Worm (Caenorhabditis elegans) whole organism, L4 larva: ENCODE measurements around the gene srh-113.
A peak's percentile ranks its signal among the peaks of the same experiment; 100 is the strongest.

Source experiments
- F26F4.8 ChIP-seq: fragments of 200-800 bp; sonication (Bioruptor generic); conservative IDR thresholded peaks from 2 replicates; pipeline ENCODE4 v1.3.6; 2022; ENCODE audit warnings: missing genetic modification characterization, missing compliant biosample characterization
- F44E2.7 ChIP-seq: fragments of 200-800 bp; sonication (Bioruptor generic); IDR thresholded peaks from 2 replicates; pipeline ENCODE4 v2.1.2; 2022; ENCODE audit warnings: missing genetic modification characterization, missing compliant biosample characterization
- Y75B8A.6 ChIP-seq: fragments of 200-800 bp; sonication (Bioruptor generic); IDR thresholded peaks from 2 replicates; pipeline ENCODE4 v1.3.6; 2022; ENCODE audit warnings: missing genetic modification reagents, missing genetic modification characterization, missing compliant biosample characterization
- ceh-28 ChIP-seq: fragments of 150-350 bp; optimal IDR thresholded peaks from 2 replicates; lab custom pipeline; 2014; ENCODE audit warnings: missing biosample characterization, missing genetic modification reagents, missing genetic modification characterization
- ceh-62 ChIP-seq: sonication (generic microtip); optimal IDR thresholded peaks from 2 replicates; lab custom pipeline; 2017; ENCODE audit warnings: missing biosample characterization, missing genetic modification characterization
- cey-2 ChIP-seq: sonication (generic microtip); optimal IDR thresholded peaks from 3 replicates; lab custom pipeline; 2017; ENCODE audit warnings: missing genetic modification characterization, mild to moderate bottlenecking, missing compliant biosample characterization, antibody characterized with exemption, borderline replicate concordance; ENCODE audit not compliant: insufficient read depth
- daf-16 ChIP-seq, 3 experiments: sonication (generic microtip); optimal IDR thresholded peaks; 2 replicates each; lab custom pipeline; 2016 to 2017; ENCODE audit warnings: missing genetic modification characterization in 3 of 3, missing genetic modification reagents in 3 of 3, mild to moderate bottlenecking in 2 of 3, missing compliant biosample characterization in 2 of 3, missing biosample characterization in 1 of 3, moderate library complexity in 1 of 3
- daf-19 ChIP-seq: fragments of 200-800 bp; sonication (Bioruptor generic); conservative IDR thresholded peaks from 2 replicates; pipeline ENCODE4 v1.3.6; 2022; ENCODE audit warnings: missing genetic modification characterization, missing compliant biosample characterization
- dmd-6 ChIP-seq: fragments of 200-800 bp; sonication (Bioruptor generic); IDR thresholded peaks from 2 replicates; pipeline ENCODE4 v1.3.6; 2022; ENCODE audit warnings: missing genetic modification reagents, missing genetic modification characterization, missing compliant biosample characterization
- dpl-1 ChIP-seq: fragments of 150-350 bp; optimal IDR thresholded peaks from 2 replicates; lab custom pipeline; 2014; ENCODE audit warnings: missing biosample characterization, missing genetic modification reagents, missing genetic modification characterization
- duxl-1 ChIP-seq: sonication (generic microtip); optimal IDR thresholded peaks from 2 replicates; lab custom pipeline; 2016; ENCODE audit warnings: mild to moderate bottlenecking, missing genetic modification characterization, moderate library complexity, missing compliant biosample characterization; ENCODE audit not compliant: poor library complexity
- fkh-10 ChIP-seq: fragments of 150-350 bp; optimal IDR thresholded peaks from 2 replicates; lab custom pipeline; 2014; ENCODE audit warnings: missing biosample characterization, missing genetic modification reagents, missing genetic modification characterization
- hlh-30 ChIP-seq: sonication (generic microtip); optimal IDR thresholded peaks from 2 replicates; lab custom pipeline; 2017; ENCODE audit warnings: antibody characterized with exemption, mild to moderate bottlenecking, missing genetic modification characterization, missing compliant biosample characterization; ENCODE audit not compliant: insufficient read depth
- hmg-1.1 ChIP-seq: fragments of 200-800 bp; sonication (Bioruptor generic); IDR thresholded peaks from 2 replicates; pipeline ENCODE4 v1.3.6; 2022; ENCODE audit warnings: missing genetic modification reagents, missing genetic modification characterization, missing compliant biosample characterization
- lin-13 ChIP-seq: fragments of 150-350 bp; optimal IDR thresholded peaks from 2 replicates; lab custom pipeline; 2014; ENCODE audit warnings: missing biosample characterization, missing genetic modification reagents, missing genetic modification characterization
- lin-39 ChIP-seq: fragments of 150-350 bp; optimal IDR thresholded peaks from 2 replicates; lab custom pipeline; 2014; ENCODE audit warnings: missing biosample characterization, missing genetic modification reagents, missing genetic modification characterization
- lsy-2 ChIP-seq, 2 experiments: fragments of 150-350 bp in 1 of 2; sonication (generic microtip) in 1 of 2; optimal IDR thresholded peaks; 2 replicates each; lab custom pipeline; 2014 to 2017; ENCODE audit warnings: missing biosample characterization in 2 of 2, missing genetic modification characterization in 2 of 2
- mdl-1 ChIP-seq, 2 experiments: fragments of 150-350 bp in 1 of 2; sonication (generic microtip) in 1 of 2; optimal IDR thresholded peaks; 2 replicates each; lab custom pipeline; 2014 to 2017; ENCODE audit warnings: missing biosample characterization in 2 of 2, missing genetic modification characterization in 2 of 2
- mdt-29 ChIP-seq: fragments of 200-800 bp; sonication (Bioruptor generic); IDR thresholded peaks from 2 replicates; pipeline ENCODE4 v1.3.6; 2022; ENCODE audit warnings: missing genetic modification reagents, missing genetic modification characterization, missing compliant biosample characterization
- mep-1 ChIP-seq: fragments of 150-350 bp; sonication (generic microtip); optimal IDR thresholded peaks from 3 replicates; lab custom pipeline; 2014; ENCODE audit warnings: missing biosample characterization, missing genetic modification characterization
- mxl-2 ChIP-seq: fragments of 200-800 bp; sonication (Bioruptor generic); conservative IDR thresholded peaks from 2 replicates; pipeline ENCODE4 v1.3.6; 2022; ENCODE audit warnings: missing genetic modification reagents, missing genetic modification characterization, missing compliant biosample characterization
- nhr-111 ChIP-seq: fragments of 200-800 bp; sonication (Bioruptor generic); optimal IDR thresholded peaks from 2 replicates; lab custom pipeline; 2018; ENCODE audit warnings: mild to moderate bottlenecking, missing genetic modification characterization, missing compliant biosample characterization
- nhr-42 ChIP-seq: fragments of 200-800 bp; sonication (Bioruptor generic); IDR thresholded peaks from 2 replicates; pipeline ENCODE4 v1.3.6; 2022; ENCODE audit warnings: missing genetic modification characterization, missing compliant biosample characterization
- php-3 ChIP-seq: fragments of 200-800 bp; sonication (Bioruptor generic); IDR thresholded peaks from 2 replicates; pipeline ENCODE4 v1.3.6; 2022; ENCODE audit warnings: missing genetic modification reagents, missing genetic modification characterization, missing compliant biosample characterization
- pqm-1 ChIP-seq: sonication (generic microtip); optimal IDR thresholded peaks from 2 replicates; lab custom pipeline; 2017; ENCODE audit warnings: missing biosample characterization, missing genetic modification characterization
- sdz-12 ChIP-seq: fragments of 200-800 bp; sonication (Bioruptor generic); optimal IDR thresholded peaks from 2 replicates; lab custom pipeline; 2018; ENCODE audit warnings: mild to moderate bottlenecking, missing genetic modification characterization, missing compliant biosample characterization
- skn-1 ChIP-seq: fragments of 150-350 bp; optimal IDR thresholded peaks from 2 replicates; lab custom pipeline; 2014; ENCODE audit warnings: missing biosample characterization, missing genetic modification characterization
- spr-1 ChIP-seq: sonication (generic microtip); optimal IDR thresholded peaks from 2 replicates; lab custom pipeline; 2016; ENCODE audit warnings: mild to moderate bottlenecking, missing genetic modification characterization, missing compliant biosample characterization
- unc-130 ChIP-seq: sonication (generic microtip); optimal IDR thresholded peaks from 2 replicates; lab custom pipeline; 2016; ENCODE audit warnings: missing genetic modification reagents, missing genetic modification characterization, missing compliant biosample characterization
- unc-62 ChIP-seq, 3 experiments: fragments of 150-350 bp in 1 of 3; sonication (generic microtip); optimal IDR thresholded peaks in 2 of 3; peaks in 1 of 3; 1 replicate in 1 of 3; 2 replicates in 2 of 3; lab custom pipeline; 2014 to 2017; ENCODE audit warnings: missing biosample characterization in 3 of 3, missing genetic modification characterization in 3 of 3, missing genetic modification reagents in 3 of 3, missing genotype in 1 of 3
- zfp-3 ChIP-seq: fragments of 200-800 bp; sonication (Bioruptor generic); conservative IDR thresholded peaks from 2 replicates; pipeline ENCODE4 v1.3.6; 2022; ENCODE audit warnings: missing genetic modification reagents, missing genetic modification characterization, missing compliant biosample characterization
- zip-2 ChIP-seq: fragments of 150-350 bp; optimal IDR thresholded peaks from 2 replicates; lab custom pipeline; 2014; ENCODE audit warnings: missing biosample characterization, missing genetic modification characterization
- ztf-7 ChIP-seq: fragments of 150-350 bp; optimal IDR thresholded peaks from 2 replicates; lab custom pipeline; 2014; ENCODE audit warnings: missing biosample characterization, missing genetic modification characterization

The srh-113 gene

ce11 chrV:17242552-17242951, 29.7 kb downstream of the srh-113 start, which contains the start of gene Y68A4B.3:
Gene Y68A4B.3, minus strand, starts transcription at chrV:17242652.
- no peak for TF ChIP-seq zfp-3 (GFP tag; lab: Robert Waterston, UW)
- TF ChIP-seq sdz-12 (GFP tag; lab: Kevin White, UChicago) = no peak
- TF ChIP-seq hmg-1.1 (GFP tag; lab: Robert Waterston, UW) = no peak
- TF ChIP-seq mdt-29 (GFP tag; lab: Robert Waterston, UW) = no peak
- no peak for TF ChIP-seq mxl-2 (GFP tag; lab: Robert Waterston, UW)
- TF ChIP-seq cey-2 (tag; lab: Kevin White, UChicago) = no peak
- no peak for TF ChIP-seq F44E2.7 (GFP tag; lab: Robert Waterston, UW)
- no peak for TF ChIP-seq unc-62 (GFP tag; optimal IDR thresholded peaks at IDR 0.05 in 1 of 2; lab: Kevin White, UChicago)
- no peak for TF ChIP-seq unc-62 (tag; optimal IDR thresholded peaks at IDR 0.05; lab: Kevin White, UChicago)

- TF ChIP-seq pqm-1 (tag; lab: Kevin White, UChicago) (peak; percentile 20), daf-19 (GFP tag; lab: Robert Waterston, UW) (no peak), dmd-6 (GFP tag; lab: Robert Waterston, UW) (0 out of 2 replicates have a peak, but pooled peaks have one; percentile 7), php-3 (0 out of 2 replicates have a peak, but pooled peaks have one; percentile 26)
Observed at ce11 chrV:17243016-17243415, 30.2 kb downstream of the srh-113 start.

- no peak for TF ChIP-seq nhr-42
- no peak for TF ChIP-seq lin-39 (tag; lab: Kevin White, UChicago)
- no peak for TF ChIP-seq pqm-1 (tag; lab: Kevin White, UChicago)
- no peak for TF ChIP-seq ztf-7 (tag; lab: Kevin White, UChicago)
Observed at ce11 chrV:17245406-17245805, 32.6 kb downstream of the srh-113 start, which contains the start of gene clec-242. Gene clec-242, minus strand, starts transcription at chrV:17245506.

- TF ChIP-seq zip-2 (tag; lab: Kevin White, UChicago) (no peak), fkh-10 (no peak), dpl-1 (GFP tag; lab: Kevin White, UChicago) (no peak), unc-130 (GFP tag; lab: Kevin White, UChicago) (no peak), duxl-1 (tag; lab: Kevin White, UChicago) (no peak), hlh-30 (no peak), mep-1 (tag; lab: Kevin White, UChicago) (no peak), ceh-62 (tag; lab: Kevin White, UChicago) (no peak), lin-13 (GFP tag; lab: Kevin White, UChicago) (no peak), nhr-111 (GFP tag; lab: Kevin White, UChicago) (no peak), lsy-2 (tag; optimal IDR thresholded peaks at IDR 0.05; lab: Kevin White, UChicago) (no peak), spr-1 (tag; lab: Kevin White, UChicago) (no peak), daf-16 (GFP tag; optimal IDR thresholded peaks at IDR 0.05; lab: Kevin White, UChicago) (no peak), daf-16 (tag; optimal IDR thresholded peaks at IDR 0.05; lab: Kevin White, UChicago) (no peak), mdl-1 (tag; optimal IDR thresholded peaks at IDR 0.05; lab: Kevin White, UChicago) (no peak), F26F4.8 (no peak), ceh-28 (tag; lab: Kevin White, UChicago) (no peak), Y75B8A.6 (GFP tag; lab: Robert Waterston, UW) (no peak), skn-1 (tag; lab: Kevin White, UChicago) (no peak)
Observed at ce11 chrV:17248915-17249314, 36.1 kb downstream of the srh-113 start, which contains the start of gene clec-243. Gene clec-243, minus strand, starts transcription at chrV:17249015.
